Worm (Caenorhabditis elegans) whole organism, early embryonic: ENCODE data around the gene Y66A7A.7.

ENCODE experiments used
- B0310.2 ChIP-seq: sonication (generic microtip); optimal IDR thresholded peaks from 2 replicates; lab custom pipeline; 2016; ENCODE audit warnings: mild to moderate bottlenecking, missing genetic modification characterization, missing compliant biosample characterization
- F13C5.2 ChIP-seq: sonication (generic microtip); optimal IDR thresholded peaks from 2 replicates; lab custom pipeline; 2017; ENCODE audit warnings: mild to moderate bottlenecking, missing genetic modification characterization, inconsistent platforms, missing compliant biosample characterization
- aly-1 ChIP-seq: sonication (generic microtip); optimal IDR thresholded peaks from 2 replicates; lab custom pipeline; 2016; ENCODE audit warnings: missing genetic modification characterization, missing compliant biosample characterization
- ama-1 ChIP-seq: fragments of 150-350 bp; optimal IDR thresholded peaks from 2 replicates; lab custom pipeline; 2014
- ceh-13 ChIP-seq: fragments of 200-800 bp; sonication (Bioruptor generic); optimal IDR thresholded peaks from 2 replicates; lab custom pipeline; 2018; ENCODE audit warnings: mild to moderate bottlenecking, missing genetic modification characterization, missing compliant biosample characterization
- ceh-36 ChIP-seq: sonication (generic microtip); optimal IDR thresholded peaks from 2 replicates; lab custom pipeline; 2016; ENCODE audit warnings: missing genetic modification characterization, inconsistent platforms, missing compliant biosample characterization
- ets-7 ChIP-seq: sonication (generic microtip); optimal IDR thresholded peaks from 2 replicates; lab custom pipeline; 2016; ENCODE audit warnings: missing genotype, missing genetic modification characterization, missing compliant biosample characterization
- flt-1 ChIP-seq: fragments of 200-800 bp; sonication (Bioruptor generic); IDR thresholded peaks from 2 replicates; pipeline ENCODE4 v1.3.6; 2022; ENCODE audit warnings: missing genetic modification characterization, missing compliant biosample characterization
- hmbx-1 ChIP-seq: sonication (generic microtip); optimal IDR thresholded peaks from 2 replicates; lab custom pipeline; 2016; ENCODE audit warnings: mild to moderate bottlenecking, missing genetic modification characterization, missing compliant biosample characterization
- hmg-4 ChIP-seq: fragments of 200-800 bp; sonication (Bioruptor generic); optimal IDR thresholded peaks from 2 replicates; lab custom pipeline; 2018; ENCODE audit warnings: mild to moderate bottlenecking, missing genetic modification characterization, missing compliant biosample characterization
- hnd-1 ChIP-seq: sonication (generic microtip); optimal IDR thresholded peaks from 2 replicates; lab custom pipeline; 2016; ENCODE audit warnings: missing genetic modification characterization, missing compliant biosample characterization
- pes-1 ChIP-seq: fragments of 200-800 bp; sonication (Bioruptor generic); IDR thresholded peaks from 2 replicates; pipeline ENCODE4 v1.3.6; 2022; ENCODE audit warnings: missing genetic modification reagents, missing genetic modification characterization, missing compliant biosample characterization
- scrt-1 ChIP-seq: fragments of 200-800 bp; sonication (Bioruptor generic); IDR thresholded peaks from 2 replicates; pipeline ENCODE4 v1.3.6; 2022; ENCODE audit warnings: missing genetic modification characterization, missing compliant biosample characterization
- sea-1 ChIP-seq: fragments of 200-800 bp; sonication (Bioruptor generic); conservative IDR thresholded peaks from 2 replicates; pipeline ENCODE4 v1.3.6; 2022; ENCODE audit warnings: missing genetic modification characterization, missing compliant biosample characterization
- tbx-11 ChIP-seq: fragments of 200-800 bp; sonication (Bioruptor generic); IDR thresholded peaks from 2 replicates; pipeline ENCODE4 v1.3.6; 2022; ENCODE audit warnings: missing genetic modification characterization, missing compliant biosample characterization
- tbx-37 ChIP-seq: fragments of 200-800 bp; sonication (Bioruptor generic); conservative IDR thresholded peaks from 2 replicates; pipeline ENCODE4 v1.3.6; 2022; ENCODE audit warnings: missing genetic modification reagents, missing genetic modification characterization, missing compliant biosample characterization
- tra-4 ChIP-seq: sonication (generic microtip); optimal IDR thresholded peaks from 2 replicates; lab custom pipeline; 2017; ENCODE audit warnings: missing genetic modification characterization, missing compliant biosample characterization

The Y66A7A.7 gene

ce11 chrIII:11582569-11582968 is 46.7 kb downstream of the Y66A7A.7 start:
- no peak for TF ChIP-seq ama-1 (lab: Kevin White, UChicago)
- TF ChIP-seq B0310.2 (tag; lab: Kevin White, UChicago), result no peak
- no peak for TF ChIP-seq aly-1 (tag; lab: Kevin White, UChicago)
- no peak for TF ChIP-seq ets-7 (tag; lab: Kevin White, UChicago)
- no peak for TF ChIP-seq tbx-11 (GFP tag; lab: Robert Waterston, UW)
- no peak for TF ChIP-seq scrt-1 (GFP tag; lab: Robert Waterston, UW)
- no peak for TF ChIP-seq F13C5.2 (tag; lab: Kevin White, UChicago)
- TF ChIP-seq hmg-4, result no peak
- no peak for TF ChIP-seq hmbx-1
- TF ChIP-seq tbx-37 (GFP tag; lab: Robert Waterston, UW), result no peak

- TF ChIP-seq tbx-11 (GFP tag; lab: Robert Waterston, UW) (no peak), aly-1 (tag; lab: Kevin White, UChicago) (no peak), hnd-1 (tag; lab: Kevin White, UChicago) (no peak), pes-1 (GFP tag; lab: Robert Waterston, UW) (no peak), ceh-36 (tag; lab: Kevin White, UChicago) (no peak), ceh-13 (GFP tag; lab: Kevin White, UChicago) (no peak)
Observed at ce11 chrIII:11581372-11581771, 47.9 kb downstream of the Y66A7A.7 start, which contains the start of the genes Y66D12A.6 and ceh-92. Y66D12A.6 (minus strand) TSS chrIII:11581402. ceh-92 (plus strand) TSS chrIII:11581600.

- TF ChIP-seq flt-1, result no peak
- no peak for TF ChIP-seq tbx-11 (GFP tag; lab: Robert Waterston, UW)
- TF ChIP-seq aly-1 (tag; lab: Kevin White, UChicago), result no peak
- no peak for TF ChIP-seq sea-1
- TF ChIP-seq scrt-1 (GFP tag; lab: Robert Waterston, UW), result no peak
- TF ChIP-seq pes-1 (GFP tag; lab: Robert Waterston, UW), result no peak
- no peak for TF ChIP-seq ceh-13 (GFP tag; lab: Kevin White, UChicago)
Observed at ce11 chrIII:11580428-11580885, 48.8 kb downstream of the Y66A7A.7 start, which contains the start of gene Y66D12A.7. Y66D12A.7 (minus strand) TSS chrIII:11580478.

ce11 chrIII:11579380-11579779 is 49.9 kb downstream of the Y66A7A.7 start:
- TF ChIP-seq ama-1 (lab: Kevin White, UChicago), result no peak
- no peak for TF ChIP-seq ceh-13 (GFP tag; lab: Kevin White, UChicago)
- no peak for TF ChIP-seq B0310.2 (tag; lab: Kevin White, UChicago)
- no peak for TF ChIP-seq hmg-4
- TF ChIP-seq scrt-1 (GFP tag; lab: Robert Waterston, UW), result no peak
- no peak for TF ChIP-seq tbx-11 (GFP tag; lab: Robert Waterston, UW)
- no peak for TF ChIP-seq tra-4
- no peak for TF ChIP-seq ceh-36 (tag; lab: Kevin White, UChicago)
- TF ChIP-seq F13C5.2 (tag; lab: Kevin White, UChicago), result no peak
